Worm (Caenorhabditis elegans) whole organism, L3 larva: ENCODE data around the gene abhd-3.2.

Experiments
- fos-1 ChIP-seq: fragments of 150-350 bp; optimal IDR thresholded peaks from 2 replicates; lab custom pipeline; 2014; ENCODE audit warnings: missing biosample characterization, missing genetic modification characterization
- lin-15B ChIP-seq: fragments of 150-350 bp; optimal IDR thresholded peaks from 2 replicates; lab custom pipeline; 2014; ENCODE audit warnings: missing biosample characterization, missing genetic modification characterization
- mml-1 ChIP-seq: fragments of 150-350 bp; sonication (generic microtip); optimal IDR thresholded peaks from 3 replicates; lab custom pipeline; 2014; ENCODE audit warnings: missing biosample characterization, missing genetic modification characterization
- ztf-4 ChIP-seq: fragments of 150-350 bp; optimal IDR thresholded peaks from 2 replicates; lab custom pipeline; 2014; ENCODE audit warnings: missing biosample characterization, missing genetic modification characterization

DNA sequence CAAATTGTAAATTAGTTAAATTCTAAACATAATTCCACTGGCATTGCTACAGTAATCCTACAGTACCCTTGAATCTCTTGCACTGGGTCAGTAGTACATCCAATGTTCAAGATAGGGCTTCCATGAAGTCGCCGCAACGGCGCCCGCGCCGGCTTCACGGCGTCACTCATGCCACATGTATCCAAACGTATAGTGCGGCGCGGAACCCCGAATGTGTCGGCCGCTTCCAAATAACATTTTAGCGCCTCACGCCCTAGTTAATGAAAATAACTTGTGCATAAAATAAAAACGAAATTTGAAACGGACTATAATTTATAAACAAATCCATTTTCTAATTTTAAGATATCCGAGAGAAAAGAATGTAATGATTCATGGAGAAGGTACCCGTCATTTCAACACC, 41.8 kb downstream of the abhd-3.2 start:
- TF ChIP-seq lin-15B (tag; lab: Kevin White, UChicago) (no peak), fos-1 (tag; lab: Kevin White, UChicago) (no peak), ztf-4 (tag; lab: Kevin White, UChicago) (no peak), mml-1 (no peak)
